Worm (Caenorhabditis elegans): ENCODE data around the gene Y116A8A.4.
A peak's percentile ranks its signal among the peaks of the same experiment; 100 is the strongest.
"Not testable (repeated sequence)": the region's sequence is repeated elsewhere in the genome, so short reads cannot be mapped to it uniquely, and the experiment has no call there.

Gene Y116A8A.4

ce11 chrIV:16842873-16843272 is 20.2 kb downstream of the Y116A8A.4 start, which contains the start of gene Y116A8A.150:
Gene Y116A8A.150 (minus strand): TSS chrIV:16842973.
- TF ChIP-seq scrt-1 (GFP tag; IDR thresholded peaks at IDR 0.05); ceh-36 (tag; optimal IDR thresholded peaks at IDR 0.05); sea-1 (GFP tag; conservative IDR thresholded peaks at IDR 0.05): not testable (repeated sequence)

ce11 chrIV:16845376-16845775 is 22.7 kb downstream of the Y116A8A.4 start:
- TF ChIP-seq scrt-1 (GFP tag; IDR thresholded peaks at IDR 0.05): 0 out of 2 replicates have a peak, but pooled peaks have one; percentile 39

ce11 chrIV:16854790-16855189 is 32.2 kb downstream of the Y116A8A.4 start, which contains the start of gene map-2:
Gene map-2 (minus strand): TSS chrIV:16854890.
- no peak for TF ChIP-seq flt-1 (GFP tag; IDR thresholded peaks at IDR 0.05)
- TF ChIP-seq hnd-1 (tag; optimal IDR thresholded peaks at IDR 0.05): no peak
- TF ChIP-seq aly-1 (tag; optimal IDR thresholded peaks at IDR 0.05): no peak
- no peak for TF ChIP-seq tbx-11 (GFP tag; IDR thresholded peaks at IDR 0.05)
- no peak for TF ChIP-seq B0310.2 (tag; optimal IDR thresholded peaks at IDR 0.05)
- no peak for TF ChIP-seq tra-4 (tag; optimal IDR thresholded peaks at IDR 0.05)
- TF ChIP-seq hmg-4 (GFP tag; optimal IDR thresholded peaks at IDR 0.05): no peak
- no peak for TF ChIP-seq hmbx-1 (tag; optimal IDR thresholded peaks at IDR 0.05)
- TF ChIP-seq ceh-13 (GFP tag; optimal IDR thresholded peaks at IDR 0.05): no peak
- no peak for TF ChIP-seq tbx-37 (GFP tag; conservative IDR thresholded peaks at IDR 0.05)
- no peak for TF ChIP-seq ets-7 (tag; optimal IDR thresholded peaks at IDR 0.05)
- TF ChIP-seq ceh-36 (tag; optimal IDR thresholded peaks at IDR 0.05): no peak
- TF ChIP-seq ama-1 (optimal IDR thresholded peaks at IDR 0.05): no peak
- TF ChIP-seq F13C5.2 (tag; optimal IDR thresholded peaks at IDR 0.05): no peak
- TF ChIP-seq scrt-1 (GFP tag; IDR thresholded peaks at IDR 0.05): no peak
- no peak for TF ChIP-seq sea-1 (GFP tag; conservative IDR thresholded peaks at IDR 0.05)
- no peak for TF ChIP-seq pes-1 (GFP tag; IDR thresholded peaks at IDR 0.05)

ce11 chrIV:16860702-16861101 is 38.1 kb downstream of the Y116A8A.4 start:
- TF ChIP-seq tbx-11 (GFP tag; IDR thresholded peaks at IDR 0.05) (no peak), ceh-13 (GFP tag; optimal IDR thresholded peaks at IDR 0.05) (no peak), B0310.2 (tag; optimal IDR thresholded peaks at IDR 0.05) (no peak), ets-7 (tag; optimal IDR thresholded peaks at IDR 0.05) (no peak), tra-4 (tag; optimal IDR thresholded peaks at IDR 0.05) (no peak), hnd-1 (tag; optimal IDR thresholded peaks at IDR 0.05) (no peak), ceh-36 (tag; optimal IDR thresholded peaks at IDR 0.05) (no peak), hmg-4 (GFP tag; optimal IDR thresholded peaks at IDR 0.05) (no peak), tbx-37 (GFP tag; conservative IDR thresholded peaks at IDR 0.05) (no peak), flt-1 (GFP tag; IDR thresholded peaks at IDR 0.05) (no peak), F13C5.2 (tag; optimal IDR thresholded peaks at IDR 0.05) (no peak)

ce11 chrIV:16863431-16863895 is 40.8 kb downstream of the Y116A8A.4 start, which contains the start of the genes mel-46 and lsy-13:
Gene mel-46 (minus strand): TSS chrIV:16863481.
Gene lsy-13 (plus strand): TSS chrIV:16863870.
- 0 out of 2 replicates have a peak, but pooled peaks have one; percentile 52 for TF ChIP-seq flt-1 (GFP tag; IDR thresholded peaks at IDR 0.05)
- TF ChIP-seq ama-1 (optimal IDR thresholded peaks at IDR 0.05): no peak
- TF ChIP-seq tra-4 (tag; optimal IDR thresholded peaks at IDR 0.05): no peak
- 0 out of 2 replicates have a peak, but pooled peaks have one; percentile 59 for TF ChIP-seq sea-1 (GFP tag; conservative IDR thresholded peaks at IDR 0.05)
- TF ChIP-seq scrt-1 (GFP tag; IDR thresholded peaks at IDR 0.05): 0 out of 2 replicates have a peak, but pooled peaks have one; percentile 29
- peak; percentile 25 for TF ChIP-seq B0310.2 (tag; optimal IDR thresholded peaks at IDR 0.05)
- peak; percentile 17 for TF ChIP-seq ceh-13 (GFP tag; optimal IDR thresholded peaks at IDR 0.05)
- peak; percentile 75 for TF ChIP-seq pes-1 (GFP tag; IDR thresholded peaks at IDR 0.05)
- peak; percentile 56; the same call in 1 of the 2 replicates for TF ChIP-seq tbx-11 (GFP tag; IDR thresholded peaks at IDR 0.05)
- TF ChIP-seq hnd-1 (tag; optimal IDR thresholded peaks at IDR 0.05): peak; percentile 39
- TF ChIP-seq hmg-4 (GFP tag; optimal IDR thresholded peaks at IDR 0.05): no peak
- TF ChIP-seq F13C5.2 (tag; optimal IDR thresholded peaks at IDR 0.05): peak; percentile 62
- no peak for TF ChIP-seq ets-7 (tag; optimal IDR thresholded peaks at IDR 0.05)
- TF ChIP-seq ceh-36 (tag; optimal IDR thresholded peaks at IDR 0.05): peak; percentile 46
- TF ChIP-seq tbx-37 (GFP tag; conservative IDR thresholded peaks at IDR 0.05): peak; percentile 32; the same call in 1 of the 2 replicates

ce11 chrIV:16864876-16865275 is 42.2 kb downstream of the Y116A8A.4 start:
- TF ChIP-seq F13C5.2 (tag; optimal IDR thresholded peaks at IDR 0.05) (no peak), ama-1 (optimal IDR thresholded peaks at IDR 0.05) (no peak), hmg-4 (GFP tag; optimal IDR thresholded peaks at IDR 0.05) (no peak), hmbx-1 (tag; optimal IDR thresholded peaks at IDR 0.05) (no peak), flt-1 (GFP tag; IDR thresholded peaks at IDR 0.05) (no peak), hnd-1 (tag; optimal IDR thresholded peaks at IDR 0.05) (no peak), sea-1 (GFP tag; conservative IDR thresholded peaks at IDR 0.05) (no peak), aly-1 (tag; optimal IDR thresholded peaks at IDR 0.05) (no peak), tbx-11 (GFP tag; IDR thresholded peaks at IDR 0.05) (no peak), ets-7 (tag; optimal IDR thresholded peaks at IDR 0.05) (no peak), pes-1 (GFP tag; IDR thresholded peaks at IDR 0.05) (no peak), ceh-13 (GFP tag; optimal IDR thresholded peaks at IDR 0.05) (no peak)

ce11 chrIV:16865487-16865886 is 42.9 kb downstream of the Y116A8A.4 start, which contains the start of gene gtsf-1:
Gene gtsf-1 (plus strand): TSS chrIV:16865840.
- TF ChIP-seq tra-4 (tag; optimal IDR thresholded peaks at IDR 0.05) (no peak), flt-1 (GFP tag; IDR thresholded peaks at IDR 0.05) (peak; percentile 67), ets-7 (tag; optimal IDR thresholded peaks at IDR 0.05) (no peak), hmg-4 (GFP tag; optimal IDR thresholded peaks at IDR 0.05) (peak; percentile 39), ama-1 (optimal IDR thresholded peaks at IDR 0.05) (no peak), ceh-13 (GFP tag; optimal IDR thresholded peaks at IDR 0.05) (peak; percentile 29), sea-1 (GFP tag; conservative IDR thresholded peaks at IDR 0.05) (peak; percentile 61; the same call in 1 of the 2 replicates), tbx-11 (GFP tag; IDR thresholded peaks at IDR 0.05) (0 out of 2 replicates have a peak, but pooled peaks have one; percentile 65), B0310.2 (tag; optimal IDR thresholded peaks at IDR 0.05) (no peak), F13C5.2 (tag; optimal IDR thresholded peaks at IDR 0.05) (peak; percentile 91), ceh-36 (tag; optimal IDR thresholded peaks at IDR 0.05) (peak; percentile 56), pes-1 (GFP tag; IDR thresholded peaks at IDR 0.05) (peak; percentile 67), tbx-37 (GFP tag; conservative IDR thresholded peaks at IDR 0.05) (0 out of 2 replicates have a peak, but pooled peaks have one; percentile 32), scrt-1 (GFP tag; IDR thresholded peaks at IDR 0.05) (no peak), hmbx-1 (tag; optimal IDR thresholded peaks at IDR 0.05) (no peak), hnd-1 (tag; optimal IDR thresholded peaks at IDR 0.05) (peak; percentile 42), aly-1 (tag; optimal IDR thresholded peaks at IDR 0.05) (no peak)
